Worm (Caenorhabditis elegans) whole organism, L4 larva: ENCODE measurements around the gene vha-4.

Experiments
- F49E8.2 ChIP-seq: sonication (generic microtip); optimal IDR thresholded peaks from 2 replicates; lab custom pipeline; 2016; ENCODE audit warnings: missing compliant biosample characterization, mild to moderate bottlenecking, missing genetic modification characterization, borderline replicate concordance
- ZK546.5 ChIP-seq, 2 experiments: sonication (generic microtip); optimal IDR thresholded peaks; 2 replicates each; lab custom pipeline; 2017; ENCODE audit warnings: missing biosample characterization in 2 of 2, missing genetic modification characterization in 2 of 2
- aly-2 ChIP-seq: sonication (generic microtip); optimal IDR thresholded peaks from 2 replicates; lab custom pipeline; 2018; ENCODE audit warnings: missing biosample characterization, missing genetic modification characterization
- dmd-8 ChIP-seq: fragments of 200-800 bp; sonication (Bioruptor generic); IDR thresholded peaks from 2 replicates; pipeline ENCODE4 v1.3.6; 2022; ENCODE audit warnings: missing genetic modification characterization, missing compliant biosample characterization
- fkh-10 ChIP-seq: fragments of 150-350 bp; optimal IDR thresholded peaks from 2 replicates; lab custom pipeline; 2014; ENCODE audit warnings: missing biosample characterization, missing genetic modification reagents, missing genetic modification characterization
- fos-1 ChIP-seq: fragments of 150-350 bp; optimal IDR thresholded peaks from 2 replicates; lab custom pipeline; 2014; ENCODE audit warnings: missing biosample characterization, missing genetic modification characterization
- hlh-30 ChIP-seq: sonication (generic microtip); optimal IDR thresholded peaks from 2 replicates; lab custom pipeline; 2017; ENCODE audit warnings: antibody characterized with exemption, mild to moderate bottlenecking, missing genetic modification characterization, missing compliant biosample characterization; ENCODE audit not compliant: insufficient read depth
- mdl-1 ChIP-seq, 2 experiments: fragments of 150-350 bp in 1 of 2; sonication (generic microtip) in 1 of 2; optimal IDR thresholded peaks; 2 replicates each; lab custom pipeline; 2014 to 2017; ENCODE audit warnings: missing biosample characterization in 2 of 2, missing genetic modification characterization in 2 of 2
- mes-2 ChIP-seq: sonication (generic microtip); optimal IDR thresholded peaks from 2 replicates; lab custom pipeline; 2016; ENCODE audit warnings: missing genotype, mild to moderate bottlenecking, missing genetic modification characterization, missing compliant biosample characterization; ENCODE audit not compliant: poor library complexity, severe bottlenecking
- skn-1 ChIP-seq: fragments of 150-350 bp; optimal IDR thresholded peaks from 2 replicates; lab custom pipeline; 2014; ENCODE audit warnings: missing biosample characterization, missing genetic modification characterization
- snpc-4 ChIP-seq: fragments of 150-350 bp; optimal IDR thresholded peaks from 2 replicates; lab custom pipeline; 2014; ENCODE audit warnings: missing biosample characterization, missing genetic modification characterization
- spr-3 ChIP-seq: fragments of 200-800 bp; sonication (Bioruptor generic); optimal IDR thresholded peaks from 2 replicates; lab custom pipeline; 2018; ENCODE audit warnings: mild to moderate bottlenecking, missing genetic modification characterization, missing compliant biosample characterization
- zip-2 ChIP-seq: fragments of 150-350 bp; optimal IDR thresholded peaks from 2 replicates; lab custom pipeline; 2014; ENCODE audit warnings: missing biosample characterization, missing genetic modification characterization

- TF ChIP-seq F49E8.2 (tag; lab: Kevin White, UChicago), result no peak
- TF ChIP-seq dmd-8 (GFP tag; lab: Robert Waterston, UW), result no peak
- no peak for TF ChIP-seq fos-1 (tag; lab: Kevin White, UChicago)
- no peak for TF ChIP-seq skn-1 (tag; lab: Kevin White, UChicago)
- TF ChIP-seq zip-2, result no peak
- no peak for TF ChIP-seq aly-2 (tag; lab: Kevin White, UChicago)
- no peak for TF ChIP-seq ZK546.5 (tag; optimal IDR thresholded peaks at IDR 0.05; lab: Kevin White, UChicago)
- TF ChIP-seq fkh-10 (GFP tag; lab: Kevin White, UChicago), result no peak
- no peak for TF ChIP-seq hlh-30 (tag; lab: Kevin White, UChicago)
- TF ChIP-seq mdl-1 (tag; optimal IDR thresholded peaks at IDR 0.05; lab: Kevin White, UChicago), result no peak
- no peak for TF ChIP-seq spr-3 (GFP tag; lab: Kevin White, UChicago)
- TF ChIP-seq mes-2, result no peak
- TF ChIP-seq snpc-4 (tag; lab: Kevin White, UChicago), result no peak
Observed at ce11 chrII:7877744-7878468, 1.2 kb downstream of the vha-4 start, which contains the start of gene T01H3.2.
